Worm (Caenorhabditis elegans) whole organism, early embryonic: ENCODE data around the gene fubl-1.

Experiments
- B0310.2 ChIP-seq: sonication (generic microtip); optimal IDR thresholded peaks from 2 replicates; lab custom pipeline; 2016; ENCODE audit warnings: mild to moderate bottlenecking, missing genetic modification characterization, missing compliant biosample characterization
- F13C5.2 ChIP-seq: sonication (generic microtip); optimal IDR thresholded peaks from 2 replicates; lab custom pipeline; 2017; ENCODE audit warnings: mild to moderate bottlenecking, missing genetic modification characterization, inconsistent platforms, missing compliant biosample characterization
- aly-1 ChIP-seq: sonication (generic microtip); optimal IDR thresholded peaks from 2 replicates; lab custom pipeline; 2016; ENCODE audit warnings: missing genetic modification characterization, missing compliant biosample characterization
- ama-1 ChIP-seq: fragments of 150-350 bp; optimal IDR thresholded peaks from 2 replicates; lab custom pipeline; 2014
- ceh-36 ChIP-seq: sonication (generic microtip); optimal IDR thresholded peaks from 2 replicates; lab custom pipeline; 2016; ENCODE audit warnings: missing genetic modification characterization, inconsistent platforms, missing compliant biosample characterization
- ets-7 ChIP-seq: sonication (generic microtip); optimal IDR thresholded peaks from 2 replicates; lab custom pipeline; 2016; ENCODE audit warnings: missing genotype, missing genetic modification characterization, missing compliant biosample characterization
- flt-1 ChIP-seq: fragments of 200-800 bp; sonication (Bioruptor generic); IDR thresholded peaks from 2 replicates; pipeline ENCODE4 v1.3.6; 2022; ENCODE audit warnings: missing genetic modification characterization, missing compliant biosample characterization
- hmg-4 ChIP-seq: fragments of 200-800 bp; sonication (Bioruptor generic); optimal IDR thresholded peaks from 2 replicates; lab custom pipeline; 2018; ENCODE audit warnings: mild to moderate bottlenecking, missing genetic modification characterization, missing compliant biosample characterization
- pes-1 ChIP-seq: fragments of 200-800 bp; sonication (Bioruptor generic); IDR thresholded peaks from 2 replicates; pipeline ENCODE4 v1.3.6; 2022; ENCODE audit warnings: missing genetic modification reagents, missing genetic modification characterization, missing compliant biosample characterization
- scrt-1 ChIP-seq: fragments of 200-800 bp; sonication (Bioruptor generic); IDR thresholded peaks from 2 replicates; pipeline ENCODE4 v1.3.6; 2022; ENCODE audit warnings: missing genetic modification characterization, missing compliant biosample characterization
- sea-1 ChIP-seq: fragments of 200-800 bp; sonication (Bioruptor generic); conservative IDR thresholded peaks from 2 replicates; pipeline ENCODE4 v1.3.6; 2022; ENCODE audit warnings: missing genetic modification characterization, missing compliant biosample characterization
- tbx-11 ChIP-seq: fragments of 200-800 bp; sonication (Bioruptor generic); IDR thresholded peaks from 2 replicates; pipeline ENCODE4 v1.3.6; 2022; ENCODE audit warnings: missing genetic modification characterization, missing compliant biosample characterization
- tbx-37 ChIP-seq: fragments of 200-800 bp; sonication (Bioruptor generic); conservative IDR thresholded peaks from 2 replicates; pipeline ENCODE4 v1.3.6; 2022; ENCODE audit warnings: missing genetic modification reagents, missing genetic modification characterization, missing compliant biosample characterization
- tra-4 ChIP-seq: sonication (generic microtip); optimal IDR thresholded peaks from 2 replicates; lab custom pipeline; 2017; ENCODE audit warnings: missing genetic modification characterization, missing compliant biosample characterization

ce11 chrV:10190081-10190556 is 48.5 kb downstream of the fubl-1 start, which contains the start of gene ZK856.5:
- TF ChIP-seq ceh-36 (no peak), scrt-1 (GFP tag; lab: Robert Waterston, UW) (no peak), hmg-4 (GFP tag; lab: Kevin White, UChicago) (no peak), ama-1 (lab: Kevin White, UChicago) (no peak), aly-1 (tag; lab: Kevin White, UChicago) (no peak), F13C5.2 (no peak), flt-1 (GFP tag; lab: Robert Waterston, UW) (no peak), ets-7 (tag; lab: Kevin White, UChicago) (no peak), tbx-11 (GFP tag; lab: Robert Waterston, UW) (no peak), B0310.2 (tag; lab: Kevin White, UChicago) (no peak), sea-1 (no peak), tra-4 (no peak), tbx-37 (no peak), pes-1 (GFP tag; lab: Robert Waterston, UW) (no peak)
